Worm (Caenorhabditis elegans): Measurements from ENCODE around the gene dnj-5.
A peak's percentile ranks its signal among the peaks of the same experiment; 100 is the strongest.

The dnj-5 gene

ce11 chrII:6833781-6834339, 24.2 kb downstream of the dnj-5 start (continued):
- no peak for TF ChIP-seq fkh-4 (tag; optimal IDR thresholded peaks at IDR 0.05; ENCODE audit: borderline replicate concordance)
- TF ChIP-seq elt-2 (tag; optimal IDR thresholded peaks at IDR 0.05): peak; percentile 4
- TF ChIP-seq unc-98 (GFP tag; IDR thresholded peaks at IDR 0.05): no peak
- TF ChIP-seq ces-1 (GFP tag; optimal IDR thresholded peaks at IDR 0.05): no peak
- TF ChIP-seq lin-14 (GFP tag; optimal IDR thresholded peaks at IDR 0.05): peak; percentile 67
- TF ChIP-seq skn-1 (tag; optimal IDR thresholded peaks at IDR 0.05): no peak
- TF ChIP-seq efl-1 (optimal IDR thresholded peaks at IDR 0.05): no peak
- peak in 1 of 2 experiments; percentile 41 for TF ChIP-seq efl-1 (GFP tag; optimal IDR thresholded peaks at IDR 0.05 in 1 of 2)
- TF ChIP-seq isw-1 (GFP tag; IDR thresholded peaks at IDR 0.05): no peak
- TF ChIP-seq vab-15 (tag; optimal IDR thresholded peaks at IDR 0.05): no peak
- TF ChIP-seq alr-1 (tag; optimal IDR thresholded peaks at IDR 0.05; ENCODE audit: borderline replicate concordance): no peak
- no peak for TF ChIP-seq grh-1 (GFP tag; IDR thresholded peaks at IDR 0.05)
- TF ChIP-seq lin-39 (tag; optimal IDR thresholded peaks at IDR 0.05): no peak
- TF ChIP-seq hlh-4 (tag; optimal IDR thresholded peaks at IDR 0.05): no peak
- TF ChIP-seq elt-3 (tag; optimal IDR thresholded peaks at IDR 0.05): no peak
- no peak for TF ChIP-seq ama-1 (optimal IDR thresholded peaks at IDR 0.05)
- TF ChIP-seq zip-4 (GFP tag; optimal IDR thresholded peaks at IDR 0.05): no peak
- no peak for TF ChIP-seq aha-1 (tag; optimal IDR thresholded peaks at IDR 0.05)
- no peak for TF ChIP-seq snpc-4 (tag; optimal IDR thresholded peaks at IDR 0.05)
- TF ChIP-seq lin-35 (GFP tag; optimal IDR thresholded peaks at IDR 0.05): peak in 1 of 2 experiments; percentile 35
- TF ChIP-seq nhr-12 (tag; optimal IDR thresholded peaks at IDR 0.05): no peak
- no peak for TF ChIP-seq nhr-11 (tag; optimal IDR thresholded peaks at IDR 0.05)
- TF ChIP-seq nhr-237 (tag; optimal IDR thresholded peaks at IDR 0.05): no peak
- no peak for TF ChIP-seq mef-2 (tag; optimal IDR thresholded peaks at IDR 0.05)

ce11 chrII:6832695-6833389, 25.3 kb downstream of the dnj-5 start:
- TF ChIP-seq nhr-28 (tag; optimal IDR thresholded peaks at IDR 0.05): no peak
- no peak for TF ChIP-seq lir-3 (tag; optimal IDR thresholded peaks at IDR 0.05; ENCODE audit: poor library complexity)
- TF ChIP-seq hlh-17 (GFP tag; optimal IDR thresholded peaks at IDR 0.05; ENCODE audit: borderline replicate concordance): no peak
- TF ChIP-seq hlh-4 (tag; optimal IDR thresholded peaks at IDR 0.05): no peak
- no peak for TF ChIP-seq nhr-77 (tag; optimal IDR thresholded peaks at IDR 0.05)
- no peak for TF ChIP-seq jun-1 (tag; optimal IDR thresholded peaks at IDR 0.05)
- no peak for TF ChIP-seq unc-98 (GFP tag; IDR thresholded peaks at IDR 0.05)
- no peak for TF ChIP-seq lin-35 (GFP tag; optimal IDR thresholded peaks at IDR 0.05)
- TF ChIP-seq unc-30 (tag; optimal IDR thresholded peaks at IDR 0.05): no peak
- no peak for TF ChIP-seq ceh-88 (GFP tag; IDR thresholded peaks at IDR 0.05)
- no peak for TF ChIP-seq zip-4 (GFP tag; optimal IDR thresholded peaks at IDR 0.05)
- peak; percentile 14 for TF ChIP-seq rnt-1 (tag; optimal IDR thresholded peaks at IDR 0.05)
- TF ChIP-seq fkh-4 (tag; optimal IDR thresholded peaks at IDR 0.05; ENCODE audit: borderline replicate concordance): no peak
- no peak for TF ChIP-seq vab-15 (tag; optimal IDR thresholded peaks at IDR 0.05)
- TF ChIP-seq C16A3.4 (tag; optimal IDR thresholded peaks at IDR 0.05): no peak
- TF ChIP-seq pax-3 (tag; optimal IDR thresholded peaks at IDR 0.05): no peak
- no peak for TF ChIP-seq ceh-90 (tag; optimal IDR thresholded peaks at IDR 0.05)
- TF ChIP-seq ceh-8 (GFP tag; optimal IDR thresholded peaks at IDR 0.05): no peak
- peak; percentile 65 for TF ChIP-seq lin-14 (GFP tag; optimal IDR thresholded peaks at IDR 0.05)
- TF ChIP-seq blmp-1 (tag; optimal IDR thresholded peaks at IDR 0.05): peak; percentile 46
- TF ChIP-seq lsy-2 (tag; optimal IDR thresholded peaks at IDR 0.05): no peak
- no peak for TF ChIP-seq grh-1 (GFP tag; IDR thresholded peaks at IDR 0.05)
- no peak for TF ChIP-seq sup-37 (GFP tag; optimal IDR thresholded peaks at IDR 0.05)
- no peak for TF ChIP-seq tbx-2 (tag; optimal IDR thresholded peaks at IDR 0.05)
- TF ChIP-seq nhr-71 (tag; optimal IDR thresholded peaks at IDR 0.05): peak; percentile 29
- TF ChIP-seq lin-39 (tag; optimal IDR thresholded peaks at IDR 0.05): no peak
- no peak for TF ChIP-seq unc-62 (GFP tag; optimal IDR thresholded peaks at IDR 0.05)
- no peak for TF ChIP-seq ces-1 (GFP tag; optimal IDR thresholded peaks at IDR 0.05)
- TF ChIP-seq dpl-1 (GFP tag; optimal IDR thresholded peaks at IDR 0.05): no peak
- TF ChIP-seq mef-2 (tag; optimal IDR thresholded peaks at IDR 0.05): no peak
- peak; percentile 39 for TF ChIP-seq irx-1 (tag; optimal IDR thresholded peaks at IDR 0.05)
- no peak for TF ChIP-seq hpl-2 (GFP tag; optimal IDR thresholded peaks at IDR 0.05)
- TF ChIP-seq nhr-85 (tag): peak; percentile 80
- TF ChIP-seq unc-86 (tag; optimal IDR thresholded peaks at IDR 0.05): no peak
- TF ChIP-seq nhr-20 (tag; optimal IDR thresholded peaks at IDR 0.05): no peak
- TF ChIP-seq nhr-11 (tag; optimal IDR thresholded peaks at IDR 0.05): no peak
- no peak for TF ChIP-seq nhr-90 (tag; optimal IDR thresholded peaks at IDR 0.05; ENCODE audit: poor library complexity)
